Worm (Caenorhabditis elegans) whole organism, L4/young adult: ENCODE data around the gene K08D10.10.

Experiments
- dao-5 ChIP-seq: sonication (generic microtip); optimal IDR thresholded peaks from 2 replicates; lab custom pipeline; 2016; ENCODE audit warnings: missing genotype, missing genetic modification characterization, moderate library complexity, missing compliant biosample characterization
- him-1 ChIP-seq: sonication (generic microtip); optimal IDR thresholded peaks from 2 replicates; lab custom pipeline; 2016; ENCODE audit warnings: missing genotype, missing genetic modification reagents, missing genetic modification characterization, missing compliant biosample characterization

- TF ChIP-seq dao-5 (tag; lab: Kevin White, UChicago) = no peak
- no peak for TF ChIP-seq him-1
Observed at ce11 chrIV:4112387-4112786, 39.6 kb upstream of the K08D10.10 start, which contains the start of gene F49F1.14.
